Fruit fly (Drosophila melanogaster): ENCODE results near the gene Fdx1.

Gene Fdx1

DNA sequence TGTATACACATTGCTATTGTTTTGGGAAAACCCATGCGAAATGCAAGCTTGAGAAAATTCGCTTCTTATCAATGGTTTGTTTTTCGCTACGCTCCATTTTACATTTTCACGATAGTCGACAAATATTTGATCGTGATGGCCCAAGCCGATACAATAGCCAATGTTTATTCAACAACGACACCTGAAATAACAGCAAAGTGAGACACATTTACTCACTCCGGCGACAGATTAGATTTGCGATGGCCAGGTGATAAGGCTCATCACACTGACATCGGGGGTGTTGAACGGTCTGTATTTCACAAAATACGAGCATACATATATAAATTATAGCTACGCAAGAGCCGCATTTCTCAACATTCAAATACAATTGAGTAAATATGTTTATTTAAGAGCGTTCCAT is 26.1 kb upstream of the Fdx1 start (continued):
- TF ChIP-seq Eip78C (GFP tag) (peak; percentile 25), spab (GFP tag; optimal IDR thresholded peaks at IDR 0.05) (peak; percentile 23), CG6792 (GFP tag; optimal IDR thresholded peaks at IDR 0.05) (no peak), Met (GFP tag; optimal IDR thresholded peaks at IDR 0.05) (no peak), Smox (GFP tag; optimal IDR thresholded peaks at IDR 0.05) (no peak), net (GFP tag; optimal IDR thresholded peaks at IDR 0.05) (no peak), Ets96B (tag; optimal IDR thresholded peaks at IDR 0.05) (no peak), CG6808 (GFP tag; optimal IDR thresholded peaks at IDR 0.05) (peak; percentile 52), CG10669 (GFP tag; optimal IDR thresholded peaks at IDR 0.05) (no peak), Sox15 (GFP tag; optimal IDR thresholded peaks at IDR 0.05) (no peak), CG10631 (GFP tag; optimal IDR thresholded peaks at IDR 0.05) (peak; percentile 16), achi (GFP tag; optimal IDR thresholded peaks at IDR 0.05) (no peak), Gug (GFP tag; IDR thresholded peaks at IDR 0.05) (no peak), CG15336 (GFP tag; IDR thresholded peaks at IDR 0.05) (no peak), CG6163 (GFP tag; IDR thresholded peaks at IDR 0.05) (peak; percentile 57; the same call in 2 of the 3 replicates), CG8632 (GFP tag; optimal IDR thresholded peaks at IDR 0.05) (no peak), acj6 (GFP tag; optimal IDR thresholded peaks at IDR 0.05) (no peak), OdsH (GFP tag; optimal IDR thresholded peaks at IDR 0.05) (peak; percentile 4), CG8319 (GFP tag; optimal IDR thresholded peaks at IDR 0.05) (no peak), CG34406 (GFP tag; optimal IDR thresholded peaks at IDR 0.05) (no peak), ss (GFP tag; optimal IDR thresholded peaks at IDR 0.05) (no peak), Eip93F (GFP tag; optimal IDR thresholded peaks at IDR 0.05) (no peak), CG16779 (tag; optimal IDR thresholded peaks at IDR 0.05) (peak; percentile 4), dsx (GFP tag; optimal IDR thresholded peaks at IDR 0.05; ENCODE audit: poor library complexity, severe bottlenecking) (no peak)

DNA sequence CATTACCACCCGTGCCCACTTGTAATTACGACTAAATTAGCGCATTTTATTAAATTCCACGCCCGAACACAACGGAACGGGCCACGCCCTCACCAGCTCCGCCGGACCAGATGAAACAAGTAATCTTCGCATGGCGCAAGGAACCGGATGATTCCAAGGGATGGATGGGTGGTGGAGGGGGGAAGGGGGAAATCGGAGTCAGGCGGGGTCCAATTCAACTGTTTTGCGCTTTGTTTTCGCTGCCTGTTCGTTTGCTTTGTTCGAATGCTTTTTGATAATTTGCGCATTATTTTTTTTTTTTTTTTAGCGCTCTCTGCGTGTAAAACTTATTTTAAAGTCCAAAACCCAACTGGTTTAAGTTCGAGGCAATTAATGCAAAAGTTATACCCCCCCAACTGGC is 25.7 kb upstream of the Fdx1 start:
- TF ChIP-seq Sox14 (GFP tag; optimal IDR thresholded peaks at IDR 0.05) (peak; percentile 21), CG11762 (GFP tag; optimal IDR thresholded peaks at IDR 0.05; ENCODE audit: insufficient read depth) (no peak), Lpt (GFP tag; optimal IDR thresholded peaks at IDR 0.05) (no peak), svp (GFP tag) (peak; percentile 40), CG1621 (tag; optimal IDR thresholded peaks at IDR 0.05) (peak; percentile 76), ss (GFP tag; optimal IDR thresholded peaks at IDR 0.05) (peak in 1 of 2 experiments; percentile 19)

DNA sequence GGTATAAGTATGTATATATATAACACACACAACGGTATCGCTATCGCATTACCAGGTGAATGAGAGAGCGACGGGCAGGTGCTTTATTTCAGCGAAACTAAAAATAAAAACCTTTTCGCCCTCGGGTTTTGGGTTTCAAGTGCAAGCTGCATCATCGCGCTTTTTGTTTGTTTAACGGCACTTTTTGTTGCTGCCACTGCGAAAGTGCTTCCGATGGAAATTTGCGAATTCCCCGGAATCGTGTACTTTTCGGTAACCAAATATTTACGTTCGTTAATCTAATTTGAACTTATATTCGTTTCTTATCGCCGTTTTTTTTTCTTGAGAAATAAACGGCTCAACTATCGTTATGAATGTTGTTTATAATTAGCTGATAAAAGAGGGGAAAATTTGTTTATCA is 25.0 kb upstream of the Fdx1 start:
- TF ChIP-seq Eip78C (GFP tag) (peak; percentile 29), Ets21C (GFP tag; optimal IDR thresholded peaks at IDR 0.05) (no peak)

DNA sequence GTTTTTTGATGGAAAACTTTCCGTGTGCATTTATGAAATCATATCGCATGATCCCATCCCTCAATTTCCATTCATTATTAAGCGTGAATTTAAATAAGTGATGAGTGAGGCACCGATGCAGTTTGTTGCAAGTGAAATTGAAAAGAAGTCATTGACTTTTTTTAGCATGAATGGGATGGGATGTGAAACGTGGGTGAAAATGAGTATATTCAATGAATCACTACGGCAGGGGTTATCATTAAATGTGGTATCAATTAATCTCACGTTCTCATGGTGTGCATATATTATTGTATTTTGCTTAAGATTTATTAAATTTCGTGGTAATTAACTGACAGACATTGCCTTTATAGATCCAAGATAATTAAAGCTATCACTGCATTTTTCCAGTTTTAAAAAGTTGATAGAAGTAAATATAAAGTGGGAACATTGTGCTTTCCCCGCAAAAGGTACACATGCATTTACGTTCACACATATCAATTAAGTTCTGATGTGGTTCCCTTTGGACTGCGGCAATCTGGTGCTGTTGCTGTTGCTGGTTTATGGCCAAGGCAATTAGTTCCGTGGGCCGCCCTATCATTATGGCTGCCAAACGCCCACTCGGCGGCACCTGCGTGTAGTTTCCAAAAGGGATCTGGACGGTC is 20.4 kb upstream of the Fdx1 start:
- TF ChIP-seq OdsH (GFP tag; optimal IDR thresholded peaks at IDR 0.05) (no peak), salr (GFP tag; optimal IDR thresholded peaks at IDR 0.05) (no peak), Lpt (GFP tag; optimal IDR thresholded peaks at IDR 0.05) (no peak), svp (GFP tag) (peak; percentile 78), CG8632 (GFP tag; optimal IDR thresholded peaks at IDR 0.05) (no peak)

DNA sequence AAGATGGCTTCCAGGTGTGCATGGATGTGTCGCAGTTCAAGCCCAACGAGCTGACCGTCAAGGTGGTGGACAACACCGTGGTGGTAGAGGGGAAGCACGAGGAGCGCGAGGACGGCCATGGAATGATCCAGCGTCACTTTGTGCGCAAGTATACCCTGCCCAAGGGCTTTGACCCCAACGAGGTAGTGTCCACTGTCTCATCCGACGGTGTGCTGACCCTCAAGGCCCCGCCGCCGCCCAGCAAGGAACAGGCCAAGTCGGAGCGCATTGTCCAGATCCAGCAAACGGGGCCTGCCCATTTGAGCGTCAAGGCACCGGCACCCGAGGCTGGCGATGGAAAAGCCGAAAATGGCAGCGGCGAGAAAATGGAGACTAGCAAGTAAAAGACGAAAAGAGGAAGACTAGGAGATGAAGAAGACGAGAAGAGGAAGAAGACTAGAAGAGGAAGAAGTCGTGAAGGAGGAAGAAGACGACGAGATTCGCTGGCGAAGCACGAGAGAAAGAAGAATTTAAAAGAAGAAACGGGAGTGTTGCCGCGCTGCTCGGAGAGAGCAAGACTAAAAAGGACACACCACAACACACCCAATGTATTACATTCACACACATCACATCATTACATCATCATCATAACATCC is 13.5 kb upstream of the Fdx1 start:
- TF ChIP-seq net (GFP tag; optimal IDR thresholded peaks at IDR 0.05) = no peak
- TF ChIP-seq topi (GFP tag; optimal IDR thresholded peaks at IDR 0.05) = no peak
- no peak for TF ChIP-seq CG1621 (tag; optimal IDR thresholded peaks at IDR 0.05)
- no peak for TF ChIP-seq Sox102F (GFP tag; optimal IDR thresholded peaks at IDR 0.05)

All from whole organism, prepupa.